Worm (Caenorhabditis elegans) whole organism, dauer: Measurements from ENCODE around the gene dsc-1.

Experiments
- unc-62 ChIP-seq: sonication (generic microtip); optimal IDR thresholded peaks from 2 replicates; lab custom pipeline; 2017; ENCODE audit warnings: missing biosample characterization, missing genetic modification reagents, missing genetic modification characterization

Gene dsc-1

ce11 chrX:15016102-15016501 lies 18.5 kb downstream of the dsc-1 start:
- no peak for TF ChIP-seq unc-62

ce11 chrX:15013941-15014453 lies 20.6 kb downstream of the dsc-1 start:
- TF ChIP-seq unc-62 = no peak

ce11 chrX:15011526-15012274 lies 22.9 kb downstream of the dsc-1 start:
- no peak for TF ChIP-seq unc-62

- no peak for TF ChIP-seq unc-62
These were observed 23.7 kb downstream of the dsc-1 start for ce11 chrX:15010941-15011340.

ce11 chrX:15008697-15009096 lies 25.9 kb downstream of the dsc-1 start:
- TF ChIP-seq unc-62 = no peak

- no peak for TF ChIP-seq unc-62
These were observed 27.7 kb downstream of the dsc-1 start, which contains the start of gene ergi-2 for ce11 chrX:15006847-15007358. ergi-2 (minus strand) TSS chrX:15007308.

- no peak for TF ChIP-seq unc-62
These were observed 30.6 kb downstream of the dsc-1 start, which contains the start of gene slc-25A18.1 for ce11 chrX:15003891-15004550. slc-25A18.1 (minus strand) TSS chrX:15003941.

ce11 chrX:14999101-14999500 lies 35.5 kb downstream of the dsc-1 start, which contains the start of gene cutl-3:
cutl-3 (minus strand) TSS chrX:14999201.
- no peak for TF ChIP-seq unc-62

- TF ChIP-seq unc-62 = no peak
These were observed 40.9 kb downstream of the dsc-1 start for ce11 chrX:14993744-14994143.

- TF ChIP-seq unc-62 = no peak
These were observed 43.4 kb downstream of the dsc-1 start, which contains the start of gene iglr-1 for ce11 chrX:14991280-14991679. iglr-1 (minus strand) TSS chrX:14991380.

- no peak for TF ChIP-seq unc-62
These were observed 46.5 kb downstream of the dsc-1 start for ce11 chrX:14988160-14988559.

ce11 chrX:14983274-14983673 lies 51.4 kb downstream of the dsc-1 start, which contains the start of gene rbg-1:
rbg-1 (plus strand) TSS chrX:14983533.
- no peak for TF ChIP-seq unc-62

ce11 chrX:14982525-14982924 lies 52.1 kb downstream of the dsc-1 start, which contains the start of gene plp-2:
plp-2 (minus strand) TSS chrX:14982804.
- TF ChIP-seq unc-62 = no peak
